Worm (Caenorhabditis elegans) whole organism, late embryonic: Measurements from ENCODE around the gene H01G02.3.

Experiments used
- F13H6.1 ChIP-seq: sonication (generic microtip); optimal IDR thresholded peaks from 2 replicates; lab custom pipeline; 2016; ENCODE audit warnings: missing genetic modification characterization, missing compliant biosample characterization
- ahr-1 ChIP-seq: sonication (generic microtip); optimal IDR thresholded peaks from 2 replicates; lab custom pipeline; 2016; ENCODE audit warnings: missing genetic modification characterization, missing compliant biosample characterization
- ceh-24 ChIP-seq: sonication (generic microtip); optimal IDR thresholded peaks from 2 replicates; lab custom pipeline; 2016; ENCODE audit warnings: mild to moderate bottlenecking, missing genetic modification characterization, missing compliant biosample characterization
- dmd-4 ChIP-seq: sonication (generic microtip); optimal IDR thresholded peaks from 2 replicates; lab custom pipeline; 2016; ENCODE audit warnings: borderline replicate concordance, missing genetic modification characterization, missing compliant biosample characterization
- fkh-10 ChIP-seq: fragments of 150-350 bp; optimal IDR thresholded peaks from 2 replicates; lab custom pipeline; 2014; ENCODE audit warnings: missing biosample characterization, missing genetic modification reagents, missing genetic modification characterization
- hlh-15 ChIP-seq: sonication (generic microtip); optimal IDR thresholded peaks from 2 replicates; lab custom pipeline; 2016; ENCODE audit warnings: missing genetic modification characterization, missing compliant biosample characterization
- lin-11 ChIP-seq: fragments of 200-800 bp; sonication (Bioruptor generic); optimal IDR thresholded peaks from 2 replicates; lab custom pipeline; 2018; ENCODE audit warnings: mild to moderate bottlenecking, missing genetic modification characterization, missing compliant biosample characterization
- mec-3 ChIP-seq: sonication (generic microtip); optimal IDR thresholded peaks from 2 replicates; lab custom pipeline; 2016; ENCODE audit warnings: borderline replicate concordance, missing genetic modification characterization, missing compliant biosample characterization
- nfya-1 ChIP-seq: sonication (generic microtip); optimal IDR thresholded peaks from 2 replicates; lab custom pipeline; 2017; ENCODE audit warnings: missing genetic modification characterization, mild to moderate bottlenecking, missing compliant biosample characterization, antibody characterized with exemption, moderate library complexity
- nhr-11 ChIP-seq: fragments of 150-350 bp; optimal IDR thresholded peaks from 2 replicates; lab custom pipeline; 2014; ENCODE audit warnings: missing biosample characterization, missing genetic modification characterization
- pqm-1 ChIP-seq: sonication (generic microtip); optimal IDR thresholded peaks from 2 replicates; lab custom pipeline; 2016; ENCODE audit warnings: missing genetic modification characterization, missing compliant biosample characterization
- unc-55 ChIP-seq: sonication (generic microtip); optimal IDR thresholded peaks from 2 replicates; lab custom pipeline; 2017; ENCODE audit warnings: missing biosample characterization, missing genetic modification reagents, missing genetic modification characterization

ce11 chrIV:11787793-11788192 is 4.6 kb downstream of the H01G02.3 start:
- no peak for TF ChIP-seq nfya-1 (tag; lab: Kevin White, UChicago)
- no peak for TF ChIP-seq pqm-1 (tag; lab: Kevin White, UChicago)
- no peak for TF ChIP-seq nhr-11 (tag; lab: Kevin White, UChicago)
- no peak for TF ChIP-seq dmd-4 (tag; lab: Kevin White, UChicago)
- no peak for TF ChIP-seq hlh-15 (tag; lab: Kevin White, UChicago)
- TF ChIP-seq fkh-10 (GFP tag; lab: Kevin White, UChicago), result no peak
- TF ChIP-seq unc-55, result no peak
- TF ChIP-seq lin-11 (tag; lab: Kevin White, UChicago), result no peak
- no peak for TF ChIP-seq F13H6.1 (tag; lab: Kevin White, UChicago)
- TF ChIP-seq mec-3 (tag; lab: Kevin White, UChicago), result no peak
- no peak for TF ChIP-seq ahr-1 (tag; lab: Kevin White, UChicago)
- no peak for TF ChIP-seq ceh-24 (tag; lab: Kevin White, UChicago)
